Worm (Caenorhabditis elegans) whole organism, early embryonic: ENCODE data around the gene srp-6.

Experiments used
- F13C5.2 ChIP-seq: sonication (generic microtip); optimal IDR thresholded peaks from 2 replicates; lab custom pipeline; 2017; ENCODE audit warnings: mild to moderate bottlenecking, missing genetic modification characterization, inconsistent platforms, missing compliant biosample characterization
- ama-1 ChIP-seq: fragments of 150-350 bp; optimal IDR thresholded peaks from 2 replicates; lab custom pipeline; 2014
- ceh-13 ChIP-seq: fragments of 200-800 bp; sonication (Bioruptor generic); optimal IDR thresholded peaks from 2 replicates; lab custom pipeline; 2018; ENCODE audit warnings: mild to moderate bottlenecking, missing genetic modification characterization, missing compliant biosample characterization
- ceh-36 ChIP-seq: sonication (generic microtip); optimal IDR thresholded peaks from 2 replicates; lab custom pipeline; 2016; ENCODE audit warnings: missing genetic modification characterization, inconsistent platforms, missing compliant biosample characterization
- flt-1 ChIP-seq: fragments of 200-800 bp; sonication (Bioruptor generic); IDR thresholded peaks from 2 replicates; pipeline ENCODE4 v1.3.6; 2022; ENCODE audit warnings: missing genetic modification characterization, missing compliant biosample characterization
- hmbx-1 ChIP-seq: sonication (generic microtip); optimal IDR thresholded peaks from 2 replicates; lab custom pipeline; 2016; ENCODE audit warnings: mild to moderate bottlenecking, missing genetic modification characterization, missing compliant biosample characterization
- hmg-4 ChIP-seq: fragments of 200-800 bp; sonication (Bioruptor generic); optimal IDR thresholded peaks from 2 replicates; lab custom pipeline; 2018; ENCODE audit warnings: mild to moderate bottlenecking, missing genetic modification characterization, missing compliant biosample characterization
- pes-1 ChIP-seq: fragments of 200-800 bp; sonication (Bioruptor generic); IDR thresholded peaks from 2 replicates; pipeline ENCODE4 v1.3.6; 2022; ENCODE audit warnings: missing genetic modification reagents, missing genetic modification characterization, missing compliant biosample characterization

DNA sequence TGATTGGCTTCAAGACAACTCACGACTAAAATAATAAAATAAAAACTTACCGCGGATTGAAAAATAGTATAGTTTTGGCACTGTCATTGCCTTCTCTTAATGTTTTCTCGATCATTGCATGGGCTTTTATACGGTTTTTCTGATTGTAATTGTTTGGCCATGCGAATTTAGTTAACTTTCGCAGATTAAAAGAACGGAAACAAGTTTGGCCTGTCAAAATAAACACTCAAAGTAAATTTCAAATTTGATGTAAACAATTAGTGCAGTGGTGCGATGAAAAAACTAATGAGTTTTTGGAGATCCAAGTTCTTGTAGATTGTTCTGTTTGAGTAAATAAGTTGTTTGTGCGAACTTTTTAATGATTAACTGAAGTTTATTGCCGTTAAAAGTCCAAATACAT lies 13.3 kb upstream of the srp-6 start, which contains the start of gene gst-41:
- no peak for TF ChIP-seq ama-1 (lab: Kevin White, UChicago)
- no peak for TF ChIP-seq ceh-36 (tag; lab: Kevin White, UChicago)
- TF ChIP-seq pes-1 (GFP tag; lab: Robert Waterston, UW): no peak
- TF ChIP-seq F13C5.2 (tag; lab: Kevin White, UChicago): no peak
- no peak for TF ChIP-seq ceh-13 (GFP tag; lab: Kevin White, UChicago)
- TF ChIP-seq flt-1 (GFP tag; lab: Robert Waterston, UW): no peak
- TF ChIP-seq hmg-4 (GFP tag; lab: Kevin White, UChicago): no peak
- no peak for TF ChIP-seq hmbx-1 (tag; lab: Kevin White, UChicago)
